Worm (Caenorhabditis elegans) whole organism, early embryonic: ENCODE measurements around the gene str-247.

Experiments
- aly-1 ChIP-seq: sonication (generic microtip); optimal IDR thresholded peaks from 2 replicates; lab custom pipeline; 2016; ENCODE audit warnings: missing genetic modification characterization, missing compliant biosample characterization
- ama-1 ChIP-seq: fragments of 150-350 bp; optimal IDR thresholded peaks from 2 replicates; lab custom pipeline; 2014
- pes-1 ChIP-seq: fragments of 200-800 bp; sonication (Bioruptor generic); IDR thresholded peaks from 2 replicates; pipeline ENCODE4 v1.3.6; 2022; ENCODE audit warnings: missing genetic modification reagents, missing genetic modification characterization, missing compliant biosample characterization
- tbx-37 ChIP-seq: fragments of 200-800 bp; sonication (Bioruptor generic); conservative IDR thresholded peaks from 2 replicates; pipeline ENCODE4 v1.3.6; 2022; ENCODE audit warnings: missing genetic modification reagents, missing genetic modification characterization, missing compliant biosample characterization

ce11 chrV:3979819-3980218, 26.0 kb downstream of the str-247 start, which contains the start of gene nlp-31:
- TF ChIP-seq pes-1 (GFP tag; lab: Robert Waterston, UW), result no peak
- TF ChIP-seq aly-1 (tag; lab: Kevin White, UChicago), result no peak
- no peak for TF ChIP-seq tbx-37 (GFP tag; lab: Robert Waterston, UW)
- TF ChIP-seq ama-1 (lab: Kevin White, UChicago), result no peak
